Worm (Caenorhabditis elegans) whole organism, L1 larva: ENCODE data around the gene ilcr-2.

ENCODE experiments used
- F16B12.6 ChIP-seq: fragments of 150-350 bp; optimal IDR thresholded peaks from 2 replicates; lab custom pipeline; 2014; ENCODE audit warnings: missing biosample characterization, missing genetic modification characterization
- ceh-90 ChIP-seq: sonication (generic microtip); optimal IDR thresholded peaks from 2 replicates; lab custom pipeline; 2016; ENCODE audit warnings: missing genetic modification characterization, missing compliant biosample characterization
- dsc-1 ChIP-seq: sonication (generic microtip); optimal IDR thresholded peaks from 2 replicates; lab custom pipeline; 2016; ENCODE audit warnings: mild to moderate bottlenecking, missing genetic modification characterization, missing compliant biosample characterization
- egl-13 ChIP-seq: sonication (generic microtip); optimal IDR thresholded peaks from 2 replicates; lab custom pipeline; 2016; ENCODE audit warnings: missing genotype, missing genetic modification reagents, missing genetic modification characterization, missing compliant biosample characterization
- fkh-10 ChIP-seq: sonication (generic microtip); optimal IDR thresholded peaks from 2 replicates; lab custom pipeline; 2017; ENCODE audit warnings: missing biosample characterization, missing genetic modification reagents, missing genetic modification characterization
- hlh-17 ChIP-seq: fragments of 200-800 bp; sonication (Bioruptor generic); optimal IDR thresholded peaks from 2 replicates; lab custom pipeline; 2018; ENCODE audit warnings: missing genetic modification characterization, mild to moderate bottlenecking, missing compliant biosample characterization, moderate library complexity, borderline replicate concordance
- hlh-4 ChIP-seq: sonication (generic microtip); optimal IDR thresholded peaks from 2 replicates; lab custom pipeline; 2016; ENCODE audit warnings: mild to moderate bottlenecking, missing genetic modification characterization, missing compliant biosample characterization
- isw-1 ChIP-seq: fragments of 200-800 bp; sonication (Bioruptor generic); IDR thresholded peaks from 2 replicates; pipeline ENCODE4 v1.3.6; 2022; ENCODE audit warnings: missing genetic modification characterization, missing compliant biosample characterization
- lir-3 ChIP-seq: sonication (generic microtip); optimal IDR thresholded peaks from 2 replicates; lab custom pipeline; 2016; ENCODE audit warnings: mild to moderate bottlenecking, missing genetic modification characterization, moderate library complexity, missing compliant biosample characterization; ENCODE audit not compliant: poor library complexity
- nhr-11 ChIP-seq: fragments of 150-350 bp; optimal IDR thresholded peaks from 2 replicates; lab custom pipeline; 2014; ENCODE audit warnings: missing biosample characterization, missing genetic modification characterization
- nhr-12 ChIP-seq: sonication (generic microtip); optimal IDR thresholded peaks from 2 replicates; lab custom pipeline; 2017; ENCODE audit warnings: missing biosample characterization, missing genetic modification characterization
- nhr-47 ChIP-seq: sonication (generic microtip); optimal IDR thresholded peaks from 2 replicates; lab custom pipeline; 2016; ENCODE audit warnings: mild to moderate bottlenecking, missing genetic modification characterization, moderate library complexity, missing compliant biosample characterization
- ztf-11 ChIP-seq, 2 experiments: sonication (generic microtip); optimal IDR thresholded peaks; 2 replicates each; lab custom pipeline; 2016 to 2017; ENCODE audit warnings: missing genetic modification characterization in 2 of 2, missing biosample characterization in 1 of 2, missing compliant biosample characterization in 1 of 2
- ztf-4 ChIP-seq: fragments of 150-350 bp; optimal IDR thresholded peaks from 2 replicates; lab custom pipeline; 2014; ENCODE audit warnings: missing biosample characterization, missing genetic modification characterization

DNA sequence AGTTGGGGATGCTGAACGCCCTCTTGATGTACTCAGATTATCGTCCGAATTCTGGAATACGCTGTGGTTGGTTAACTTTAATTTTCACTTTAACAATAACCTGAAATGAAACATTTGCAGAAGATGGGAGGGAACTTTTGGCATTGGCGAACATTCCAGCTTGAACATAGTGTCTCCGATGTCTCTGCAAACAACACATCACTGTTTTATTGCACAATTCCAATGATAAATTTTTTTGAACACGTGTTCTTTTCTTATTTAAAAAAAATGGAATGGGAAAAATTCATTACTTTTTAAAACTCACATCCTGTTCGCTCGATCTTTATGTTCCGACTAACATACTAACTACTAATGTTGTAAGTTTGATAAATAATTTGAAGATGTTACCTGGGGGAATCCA lies 25.4 kb downstream of the ilcr-2 start, which contains the start of gene fzy-1:
- TF ChIP-seq hlh-4, result no peak
- TF ChIP-seq nhr-47 (tag; lab: Kevin White, UChicago), result no peak
- no peak for TF ChIP-seq dsc-1 (tag; lab: Kevin White, UChicago)
- TF ChIP-seq fkh-10 (GFP tag; lab: Kevin White, UChicago), result no peak
- no peak for TF ChIP-seq ceh-90 (tag; lab: Kevin White, UChicago)
- no peak for TF ChIP-seq nhr-12 (tag; lab: Kevin White, UChicago)
- TF ChIP-seq nhr-11 (tag; lab: Kevin White, UChicago), result no peak
- no peak for TF ChIP-seq lir-3 (tag; lab: Kevin White, UChicago)
- TF ChIP-seq F16B12.6 (tag; lab: Kevin White, UChicago), result no peak
- TF ChIP-seq hlh-17, result no peak
- TF ChIP-seq isw-1 (GFP tag; lab: Robert Waterston, UW), result no peak
- TF ChIP-seq egl-13 (tag; lab: Kevin White, UChicago), result no peak
- TF ChIP-seq ztf-4 (tag; lab: Kevin White, UChicago), result no peak
- TF ChIP-seq ztf-11 (tag; optimal IDR thresholded peaks at IDR 0.05; lab: Kevin White, UChicago), result no peak
